Fruit fly (Drosophila melanogaster) whole organism, embryonic: ENCODE measurements around the gene CG14646.

Experiments
- Blimp-1 ChIP-seq: fragments of 200-800 bp; sonication (Bioruptor generic); optimal IDR thresholded peaks from 3 replicates; lab custom pipeline; 2018; ENCODE audit warnings: missing biosample characterization, missing genetic modification characterization, mild to moderate bottlenecking, moderate library complexity, missing genetic modification reagents
- CG10209 ChIP-seq: fragments of 200-800 bp; sonication (Bioruptor generic); optimal IDR thresholded peaks from 3 replicates; lab custom pipeline; 2017; ENCODE audit warnings: missing biosample characterization, mild to moderate bottlenecking, missing genetic modification characterization, missing genetic modification reagents
- CG10321 ChIP-seq: fragments of 200-800 bp; sonication (Bioruptor generic); IDR thresholded peaks from 2 replicates; pipeline ENCODE4 v1.3.6; 2022; ENCODE audit warnings: missing biosample characterization, missing genetic modification characterization
- CG11723 ChIP-seq: fragments of 200-800 bp; sonication (Bioruptor generic); optimal IDR thresholded peaks from 2 replicates; lab custom pipeline; 2017; ENCODE audit warnings: missing biosample characterization, mild to moderate bottlenecking, missing genetic modification characterization
- CG12104 ChIP-seq: fragments of 200-800 bp; sonication (Bioruptor generic); optimal IDR thresholded peaks from 3 replicates; lab custom pipeline; 2016; ENCODE audit warnings: missing biosample characterization, missing genetic modification characterization
- CG13123 ChIP-seq: fragments of 200-800 bp; sonication (Bioruptor generic); optimal IDR thresholded peaks from 2 replicates; lab custom pipeline; 2016; ENCODE audit warnings: missing biosample characterization, missing genetic modification characterization
- CG13296 ChIP-seq: fragments of 200-800 bp; sonication (Bioruptor generic); optimal IDR thresholded peaks from 3 replicates; lab custom pipeline; 2018; ENCODE audit warnings: missing biosample characterization, mild to moderate bottlenecking, missing genetic modification characterization
- CG14860 ChIP-seq: fragments of 200-800 bp; sonication (Bioruptor generic); IDR thresholded peaks from 3 replicates; pipeline ENCODE4 v1.3.6; 2022; ENCODE audit warnings: missing biosample characterization, missing genetic modification characterization; ENCODE audit not compliant: partially characterized antibody
- CG15073 ChIP-seq: fragments of 200-800 bp; sonication (Bioruptor generic); optimal IDR thresholded peaks from 2 replicates; lab custom pipeline; 2016; ENCODE audit warnings: missing biosample characterization, missing genetic modification characterization
- CG17612 ChIP-seq: fragments of 200-800 bp; sonication (Bioruptor generic); IDR thresholded peaks from 2 replicates; pipeline ENCODE4 v1.3.6; 2022; ENCODE audit warnings: missing biosample characterization, missing genetic modification characterization
- CG2202 ChIP-seq: fragments of 200-800 bp; sonication (Bioruptor generic); optimal IDR thresholded peaks from 2 replicates; lab custom pipeline; 2018; ENCODE audit warnings: missing biosample characterization, mild to moderate bottlenecking, missing genetic modification characterization
- CG2889 ChIP-seq: fragments of 200-800 bp; sonication (Bioruptor generic); IDR thresholded peaks from 3 replicates; pipeline ENCODE4 v1.3.6; 2022; ENCODE audit warnings: missing biosample characterization, missing genetic modification characterization
- CG6791 ChIP-seq: fragments of 200-800 bp; sonication (Bioruptor generic); IDR thresholded peaks from 3 replicates; pipeline ENCODE4 v1.3.6; 2022; ENCODE audit warnings: missing biosample characterization, missing genetic modification characterization; ENCODE audit not compliant: partially characterized antibody
- CG6813 ChIP-seq: fragments of 200-800 bp; sonication (Bioruptor generic); optimal IDR thresholded peaks from 2 replicates; lab custom pipeline; 2017; ENCODE audit warnings: missing biosample characterization, missing genetic modification characterization, mild to moderate bottlenecking, moderate library complexity, missing genetic modification reagents
- CG8478 ChIP-seq: fragments of >200 bp; optimal IDR thresholded peaks from 2 replicates; lab custom pipeline; 2018
- CG9797 ChIP-seq: fragments of 200-800 bp; sonication (Bioruptor generic); optimal IDR thresholded peaks from 3 replicates; lab custom pipeline; 2018; ENCODE audit warnings: missing biosample characterization, mild to moderate bottlenecking, missing genetic modification characterization
- CoRest ChIP-seq: fragments of 200-800 bp; sonication (Bioruptor generic); optimal IDR thresholded peaks from 3 replicates; lab custom pipeline; 2018; ENCODE audit warnings: missing biosample characterization, mild to moderate bottlenecking, missing genetic modification characterization, moderate library complexity
- Dbx ChIP-seq: fragments of 200-800 bp; sonication (Bioruptor generic); IDR thresholded peaks from 3 replicates; pipeline ENCODE4 v1.3.6; 2022; ENCODE audit warnings: missing biosample characterization, missing genetic modification characterization
- Ets65A ChIP-seq: fragments of 200-800 bp; sonication (Bioruptor generic); peaks from one replicate; lab custom pipeline; 2016; ENCODE audit warnings: missing biosample characterization, missing genetic modification characterization
- Gsc ChIP-seq: fragments of 200-800 bp; sonication (Bioruptor generic); IDR thresholded peaks from 2 replicates; pipeline ENCODE4 v1.3.6; 2022; ENCODE audit warnings: missing biosample characterization, missing genetic modification characterization
- Hmx ChIP-seq: fragments of 200-800 bp; sonication (Bioruptor generic); optimal IDR thresholded peaks from 2 replicates; lab custom pipeline; 2016; ENCODE audit warnings: missing biosample characterization, missing genetic modification characterization
- Hsf ChIP-seq: fragments of 200-800 bp; sonication (Bioruptor generic); optimal IDR thresholded peaks from 3 replicates; lab custom pipeline; 2016; ENCODE audit warnings: missing biosample characterization, missing genetic modification characterization
- MBD-R2 ChIP-seq: fragments of 200-800 bp; sonication (Bioruptor generic); IDR thresholded peaks from 2 replicates; pipeline ENCODE4 v1.3.6; 2022; ENCODE audit warnings: missing biosample characterization, missing genetic modification characterization
- Meics ChIP-seq: fragments of 200-800 bp; sonication (Bioruptor generic); optimal IDR thresholded peaks from 2 replicates; lab custom pipeline; 2017; ENCODE audit warnings: missing biosample characterization, mild to moderate bottlenecking, missing genetic modification characterization
- Neu2 ChIP-seq: fragments of 200-800 bp; sonication (Bioruptor generic); optimal IDR thresholded peaks from 3 replicates; lab custom pipeline; 2016; ENCODE audit warnings: missing biosample characterization, missing genetic modification characterization, borderline replicate concordance
- PHDP ChIP-seq: fragments of 200-800 bp; sonication (Bioruptor generic); optimal IDR thresholded peaks from 3 replicates; lab custom pipeline; 2018; ENCODE audit warnings: missing biosample characterization, mild to moderate bottlenecking, missing genetic modification characterization, moderate library complexity
- Ravus ChIP-seq: fragments of 200-800 bp; sonication (Bioruptor generic); IDR thresholded peaks from 2 replicates; pipeline ENCODE4 v1.3.6; 2022; ENCODE audit warnings: missing biosample characterization, missing genetic modification characterization
- Sin3A ChIP-seq: fragments of >200 bp; optimal IDR thresholded peaks from 2 replicates; lab custom pipeline; 2018
- Usf ChIP-seq: fragments of 200-800 bp; sonication (Bioruptor generic); optimal IDR thresholded peaks from 2 replicates; lab custom pipeline; 2017; ENCODE audit warnings: missing genotype, missing biosample characterization, missing genetic modification characterization
- bigmax ChIP-seq: fragments of 200-800 bp; sonication (Bioruptor generic); optimal IDR thresholded peaks from 2 replicates; lab custom pipeline; 2018; ENCODE audit warnings: missing biosample characterization, mild to moderate bottlenecking, missing genetic modification characterization
- btn ChIP-seq: fragments of 200-800 bp; sonication (Bioruptor generic); optimal IDR thresholded peaks from 2 replicates; lab custom pipeline; 2016; ENCODE audit warnings: missing biosample characterization, missing genetic modification characterization
- crol ChIP-seq: fragments of 200-800 bp; sonication (Bioruptor generic); IDR thresholded peaks from 2 replicates; pipeline ENCODE4 v1.3.6; 2022; ENCODE audit warnings: missing biosample characterization, missing genetic modification characterization
- danr ChIP-seq: fragments of 200-800 bp; sonication (Bioruptor generic); IDR thresholded peaks from 2 replicates; pipeline ENCODE4 v1.3.6; 2022; ENCODE audit warnings: missing biosample characterization, missing genetic modification characterization
- fd64A ChIP-seq: fragments of 200-800 bp; sonication (Bioruptor generic); optimal IDR thresholded peaks from 3 replicates; lab custom pipeline; 2018; ENCODE audit warnings: missing biosample characterization, mild to moderate bottlenecking, missing genetic modification characterization
- grau ChIP-seq: fragments of 200-800 bp; optimal IDR thresholded peaks from 3 replicates; lab custom pipeline; 2019; ENCODE audit warnings: missing biosample characterization, mild to moderate bottlenecking, missing genetic modification characterization, moderate library complexity
- ham ChIP-seq: fragments of 200-800 bp; sonication (Bioruptor generic); IDR thresholded peaks from 2 replicates; pipeline ENCODE4 v1.3.6; 2022; ENCODE audit warnings: missing biosample characterization, missing genetic modification characterization
- insv ChIP-seq, 2 experiments: fragments of 200-800 bp; sonication (Bioruptor generic); optimal IDR thresholded peaks; 3 replicates each; lab custom pipeline; 2016 to 2018; ENCODE audit warnings: missing biosample characterization in 2 of 2, missing genetic modification characterization in 2 of 2
- kah ChIP-seq: fragments of 200-800 bp; sonication (Bioruptor generic); optimal IDR thresholded peaks from 2 replicates; lab custom pipeline; 2018; ENCODE audit warnings: missing biosample characterization, mild to moderate bottlenecking, missing genetic modification characterization
- lab ChIP-seq: fragments of 200-800 bp; sonication (Bioruptor generic); optimal IDR thresholded peaks from 3 replicates; lab custom pipeline; 2017; ENCODE audit warnings: missing biosample characterization, missing genetic modification characterization, mild to moderate bottlenecking, moderate library complexity, missing genetic modification reagents
- lola ChIP-seq, 3 experiments: fragments of >200 bp in 2 of 3; fragments of 200-800 bp in 1 of 3; sonication (Bioruptor generic) in 1 of 3; optimal IDR thresholded peaks; 2 replicates each; lab custom pipeline; 2017 to 2019; ENCODE audit warnings: missing biosample characterization in 3 of 3, missing genetic modification characterization in 3 of 3, mild to moderate bottlenecking in 1 of 3, moderate library complexity in 1 of 3
- mld ChIP-seq: fragments of 200-800 bp; sonication (Bioruptor generic); IDR thresholded peaks from 3 replicates; pipeline ENCODE4 v1.3.6; 2022; ENCODE audit warnings: missing biosample characterization, missing genetic modification characterization; ENCODE audit not compliant: partially characterized antibody
- otp ChIP-seq: fragments of 200-800 bp; sonication (Bioruptor generic); IDR thresholded peaks from 3 replicates; pipeline ENCODE4, ENCODE4 v1.3.6; 2022; ENCODE audit warnings: missing biosample characterization, missing genetic modification characterization
- peb ChIP-seq: fragments of 200-800 bp; sonication (Bioruptor generic); IDR thresholded peaks from 2 replicates; pipeline ENCODE4 v1.3.6; 2022; ENCODE audit warnings: missing biosample characterization, missing genetic modification characterization
- run ChIP-seq: fragments of 200-800 bp; sonication (Bioruptor generic); optimal IDR thresholded peaks from 3 replicates; lab custom pipeline; 2018; ENCODE audit warnings: missing biosample characterization, mild to moderate bottlenecking, missing genetic modification characterization
- sc ChIP-seq, 3 experiments: fragments of >200 bp in 2 of 3; fragments of 200-800 bp in 1 of 3; sonication (Bioruptor generic) in 1 of 3; optimal IDR thresholded peaks; 2 replicates in 2 of 3; 3 replicates in 1 of 3; lab custom pipeline; 2017; ENCODE audit warnings: mild to moderate bottlenecking in 1 of 3, missing biosample characterization in 1 of 3, missing genetic modification characterization in 1 of 3, missing genetic modification reagents in 1 of 3
- sd ChIP-seq: fragments of 200-800 bp; sonication (Bioruptor generic); optimal IDR thresholded peaks from 3 replicates; lab custom pipeline; 2018; ENCODE audit warnings: missing biosample characterization, mild to moderate bottlenecking, missing genetic modification characterization, moderate library complexity
- shn ChIP-seq: fragments of 200-800 bp; sonication (Bioruptor generic); optimal IDR thresholded peaks from 3 replicates; lab custom pipeline; 2016; ENCODE audit warnings: missing biosample characterization, missing genetic modification characterization
- ttk ChIP-seq: fragments of 200-800 bp; sonication (Bioruptor generic); IDR thresholded peaks from 2 replicates; pipeline ENCODE4 v2.1.2; 2022; ENCODE audit warnings: missing biosample characterization, missing genetic modification characterization
- unpg ChIP-seq: fragments of 200-800 bp; sonication (Bioruptor generic); optimal IDR thresholded peaks from 3 replicates; lab custom pipeline; 2018; ENCODE audit warnings: missing biosample characterization, mild to moderate bottlenecking, missing genetic modification characterization, moderate library complexity
- wek ChIP-seq: fragments of 200-800 bp; sonication (Bioruptor generic); optimal IDR thresholded peaks from 3 replicates; lab custom pipeline; 2018; ENCODE audit warnings: missing biosample characterization, mild to moderate bottlenecking, missing genetic modification characterization, moderate library complexity

Gene CG14646

DNA sequence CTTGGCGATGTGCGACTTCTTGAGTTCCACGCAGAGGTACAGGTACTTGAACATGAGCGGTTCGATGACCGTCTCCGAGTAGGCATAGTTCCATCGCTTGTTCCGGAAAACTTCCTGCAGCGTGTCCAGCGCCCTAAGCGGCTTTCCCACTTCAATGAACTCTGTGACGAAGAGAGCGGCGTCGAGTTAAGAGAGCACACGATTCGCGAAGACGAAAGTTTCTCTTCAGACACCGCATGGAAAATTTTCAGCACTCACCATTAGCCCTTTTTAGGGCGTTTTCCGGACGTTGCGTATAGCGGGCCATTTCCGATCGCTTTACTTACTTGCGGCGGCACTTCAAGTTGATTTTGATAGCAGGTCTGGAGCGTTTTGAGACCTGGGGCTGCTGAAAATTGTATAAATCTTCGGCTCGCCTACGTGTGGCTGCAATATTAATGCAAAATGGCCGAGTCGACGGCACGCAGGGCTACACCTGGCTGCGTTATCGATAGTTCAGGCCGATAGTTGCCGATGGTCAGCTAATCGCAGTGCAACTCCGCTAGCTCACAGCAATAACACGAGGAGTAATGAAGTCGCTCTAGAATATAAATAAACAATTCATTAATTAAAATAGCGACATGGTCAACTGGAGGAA lies 43.4 kb downstream of the CG14646 start, which contains the start of the genes eIF3a and CG1074 (continued):
- TF ChIP-seq fd64A (GFP tag; lab: Kevin White, UChicago) (peak; percentile 60), CG11723 (GFP tag; lab: Kevin White, UChicago) (peak; percentile 59), CG13123 (peak; percentile 16), CG10321 (peak; percentile 39; the same call in 1 of the 2 replicates), shn (GFP tag; lab: Kevin White, UChicago) (peak; percentile 51), grau (tag; lab: Kevin White, UChicago) (peak; percentile 64), Ets65A (GFP tag; lab: Kevin White, UChicago) (peak; percentile 95), ttk (GFP tag; lab: Robert Waterston, UW) (no peak), CoRest (peak; percentile 51), CG17612 (no peak), CG12104 (GFP tag; lab: Kevin White, UChicago) (peak; percentile 33), Blimp-1 (GFP tag; lab: Kevin White, UChicago) (no peak), btn (GFP tag; lab: Kevin White, UChicago) (peak; percentile 22), MBD-R2 (GFP tag; lab: Robert Waterston, UW) (peak; percentile 96), CG10209 (GFP tag; lab: Kevin White, UChicago) (peak; percentile 29), insv (GFP tag; optimal IDR thresholded peaks at IDR 0.05; lab: Kevin White, UChicago) (peak in 1 of 2 experiments; percentile 60), Ravus (GFP tag; lab: Robert Waterston, UW) (no peak), sc (optimal IDR thresholded peaks at IDR 0.05; lab: Kevin White, UChicago) (no peak), sc (GFP tag; optimal IDR thresholded peaks at IDR 0.05; lab: Kevin White, UChicago) (no peak), CG13296 (GFP tag; lab: Kevin White, UChicago) (peak; percentile 82), PHDP (peak; percentile 49), Meics (GFP tag; lab: Kevin White, UChicago) (peak; percentile 76), ham (no peak), CG2202 (tag; lab: Kevin White, UChicago) (peak; percentile 44), CG8478 (lab: Kevin White, UChicago) (no peak), crol (GFP tag; lab: Robert Waterston, UW) (no peak), CG15073 (no peak), unpg (GFP tag; lab: Kevin White, UChicago) (no peak), CG14860 (GFP tag; lab: Robert Waterston, UW) (peak; percentile 97), Dbx (GFP tag; lab: Robert Waterston, UW) (peak; percentile 81), CG6791 (peak; percentile 98), peb (GFP tag; lab: Robert Waterston, UW) (no peak), CG9797 (GFP tag; lab: Kevin White, UChicago) (peak; percentile 73), CG6813 (GFP tag; lab: Kevin White, UChicago) (no peak), otp (peak; percentile 57; the same call in 2 of the 3 replicates), run (peak; percentile 12), sd (tag; lab: Kevin White, UChicago) (no peak), Usf (no peak), Gsc (GFP tag; lab: Robert Waterston, UW) (no peak), lab (no peak), danr (GFP tag; lab: Robert Waterston, UW) (no peak), mld (GFP tag; lab: Robert Waterston, UW) (peak; percentile 96), wek (peak; percentile 65), bigmax (peak; percentile 46), CG2889 (GFP tag; lab: Robert Waterston, UW) (no peak), Hsf (peak; percentile 65), kah (GFP tag; lab: Kevin White, UChicago) (peak; percentile 51), Sin3A (lab: Kevin White, UChicago) (peak; percentile 86), Hmx (no peak), Neu2 (peak; percentile 62), lola (GFP tag; optimal IDR thresholded peaks at IDR 0.05; lab: Kevin White, UChicago) (peak in 1 of 3 experiments; percentile 2)
